Worm (Caenorhabditis elegans) whole organism, L3 larva: ENCODE data around the gene W09C2.8.
"Not testable (repeated sequence)": the region's sequence is repeated elsewhere in the genome, so short reads cannot be mapped to it uniquely, and the experiment has no call there.

Experiments
- ama-1 ChIP-seq: fragments of 150-350 bp; optimal IDR thresholded peaks from 2 replicates; lab custom pipeline; 2018
- elt-1 ChIP-seq: fragments of 150-350 bp; optimal IDR thresholded peaks from 2 replicates; lab custom pipeline; 2014; ENCODE audit warnings: missing biosample characterization, missing genetic modification characterization
- jun-1 ChIP-seq: fragments of 150-350 bp; optimal IDR thresholded peaks from 2 replicates; lab custom pipeline; 2014; ENCODE audit warnings: missing biosample characterization, missing genetic modification reagents, missing genetic modification characterization
- mdl-1 ChIP-seq: fragments of 150-350 bp; optimal IDR thresholded peaks from 2 replicates; lab custom pipeline; 2014; ENCODE audit warnings: missing biosample characterization, missing genetic modification characterization
- nhr-11 ChIP-seq: fragments of 150-350 bp; optimal IDR thresholded peaks from 2 replicates; lab custom pipeline; 2014; ENCODE audit warnings: missing biosample characterization, missing genetic modification characterization
- nhr-12 ChIP-seq: fragments of 150-350 bp; optimal IDR thresholded peaks from 2 replicates; lab custom pipeline; 2014; ENCODE audit warnings: missing biosample characterization, missing genetic modification characterization
- nhr-23 ChIP-seq: fragments of 150-350 bp; optimal IDR thresholded peaks from 2 replicates; lab custom pipeline; 2014; ENCODE audit warnings: missing biosample characterization, missing genetic modification reagents, missing genetic modification characterization
- nhr-237 ChIP-seq: fragments of 150-350 bp; optimal IDR thresholded peaks from 2 replicates; lab custom pipeline; 2014; ENCODE audit warnings: missing biosample characterization, missing genetic modification characterization
- nhr-77 ChIP-seq: fragments of 150-350 bp; optimal IDR thresholded peaks from 2 replicates; lab custom pipeline; 2014; ENCODE audit warnings: missing biosample characterization, missing genetic modification characterization
- tbx-2 ChIP-seq: sonication (generic microtip); optimal IDR thresholded peaks from 2 replicates; lab custom pipeline; 2016; ENCODE audit warnings: mild to moderate bottlenecking, missing genetic modification characterization, missing compliant biosample characterization
- ztf-11 ChIP-seq: fragments of 150-350 bp; optimal IDR thresholded peaks from 2 replicates; lab custom pipeline; 2014; ENCODE audit warnings: missing biosample characterization, missing genetic modification characterization
- ztf-4 ChIP-seq: fragments of 150-350 bp; optimal IDR thresholded peaks from 2 replicates; lab custom pipeline; 2014; ENCODE audit warnings: missing biosample characterization, missing genetic modification characterization

DNA sequence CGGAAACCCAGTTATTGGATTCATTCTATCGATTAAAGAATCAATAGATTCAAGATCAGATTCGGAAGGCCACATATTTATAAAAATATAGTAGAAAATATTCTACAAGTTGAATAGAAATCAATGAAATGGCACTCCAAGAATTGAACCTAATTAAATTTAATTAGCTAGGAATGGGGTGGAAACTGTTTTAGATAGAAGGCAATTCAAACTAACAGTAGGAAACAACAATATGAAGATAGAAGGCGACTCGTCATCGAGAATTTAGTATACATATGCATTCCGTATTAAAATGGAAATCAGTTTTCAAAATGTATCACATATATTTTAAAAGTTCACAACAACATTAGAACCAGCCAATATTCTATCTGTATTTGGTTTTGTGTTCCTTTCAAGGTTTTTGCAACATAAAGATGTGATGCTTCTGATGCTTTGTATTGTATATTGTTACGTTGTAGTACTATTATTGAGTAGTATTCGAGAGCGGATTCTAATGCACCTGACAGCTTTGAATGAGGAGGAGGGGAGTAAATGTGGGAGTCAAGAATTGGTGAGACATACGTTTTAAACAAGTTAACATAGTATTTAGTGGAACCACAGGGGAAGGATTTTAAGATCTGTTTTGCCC is 28.3 kb downstream of the W09C2.8 start, which contains the start of the genes F27C8.3 and F27C8.2:
- not testable (repeated sequence) for TF ChIP-seq jun-1 (tag; lab: Kevin White, UChicago); mdl-1 (tag; lab: Kevin White, UChicago); nhr-23 (tag; lab: Kevin White, UChicago); ztf-4 (tag; lab: Kevin White, UChicago); tbx-2; ztf-11; elt-1 (tag; lab: Kevin White, UChicago); nhr-77 (tag; lab: Kevin White, UChicago); nhr-11 (tag; lab: Kevin White, UChicago); nhr-237 (tag; lab: Kevin White, UChicago); nhr-12 (tag; lab: Kevin White, UChicago); ama-1 (lab: Kevin White, UChicago)
